Fruit fly (Drosophila melanogaster) S2 (cell line): Measurements from ENCODE around the gene Mob2.

Experiments used
- CG8478 ChIP-seq: fragments of >200 bp; optimal IDR thresholded peaks from 2 replicates; lab custom pipeline; 2018
- CTCF ChIP-seq, 2 experiments: fragments of >200 bp; optimal IDR thresholded peaks; 2 replicates each; lab custom pipeline; 2018

The Mob2 gene

dm6 chr3L:11540330-11540702 is 21.7 kb downstream of the Mob2 start:
- no peak for TF ChIP-seq CTCF (optimal IDR thresholded peaks at IDR 0.05; lab: Kevin White, UChicago)
- TF ChIP-seq CG8478 (lab: Kevin White, UChicago): no peak

- TF ChIP-seq CTCF (optimal IDR thresholded peaks at IDR 0.05; lab: Kevin White, UChicago): no peak
- no peak for TF ChIP-seq CG8478 (lab: Kevin White, UChicago)
These were observed 22.3 kb downstream of the Mob2 start for dm6 chr3L:11539511-11540329.

DNA sequence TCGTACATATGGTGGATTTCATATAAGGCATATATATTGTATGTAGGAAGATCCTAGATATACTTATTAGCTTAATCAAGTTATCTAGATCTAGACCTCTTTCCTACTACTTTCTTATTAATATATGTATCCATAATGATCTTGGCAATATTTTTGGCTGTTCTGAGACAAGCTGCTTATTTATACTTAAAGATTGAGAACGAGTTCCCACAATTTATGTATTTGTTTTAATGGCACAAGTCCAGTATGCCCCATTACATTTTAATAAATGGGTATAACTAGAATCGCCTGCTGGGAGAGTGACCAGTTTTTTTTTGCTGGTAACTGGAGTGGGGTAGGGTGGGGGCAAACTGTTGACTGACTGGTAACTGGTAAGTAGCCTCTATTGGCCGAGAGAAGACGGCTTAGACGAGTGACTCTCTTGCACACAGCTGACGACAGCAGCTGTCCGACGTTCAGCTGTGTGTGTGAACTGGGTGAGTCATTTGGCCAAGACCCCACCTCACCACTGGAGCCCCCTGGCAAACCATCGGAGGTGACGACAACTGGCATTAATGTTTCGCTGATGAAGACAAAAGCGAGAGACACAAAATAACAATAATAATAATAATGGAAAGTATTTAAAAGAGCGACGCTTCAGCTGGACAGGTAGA is 25.1 kb downstream of the Mob2 start:
- TF ChIP-seq CTCF (optimal IDR thresholded peaks at IDR 0.05; lab: Kevin White, UChicago): no peak

DNA sequence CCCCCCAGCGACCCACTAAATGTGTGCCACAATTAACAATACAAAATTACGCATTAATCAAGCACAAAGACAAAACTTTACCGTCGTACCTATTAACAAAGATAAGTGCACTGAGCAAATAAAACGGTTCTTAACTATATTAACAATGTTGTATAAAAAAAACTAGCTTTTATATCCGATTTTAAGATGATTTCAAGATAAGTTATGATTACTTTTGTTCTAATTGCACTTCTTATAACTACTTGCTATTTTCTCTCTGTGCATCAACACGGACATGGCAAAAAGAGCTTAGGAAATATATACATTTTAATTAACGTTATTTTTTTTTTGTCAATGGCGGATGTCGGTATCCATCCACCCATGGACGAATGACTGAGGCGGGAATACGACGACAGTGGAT is 25.9 kb downstream of the Mob2 start:
- TF ChIP-seq CG8478 (lab: Kevin White, UChicago) (no peak), CTCF (optimal IDR thresholded peaks at IDR 0.05; lab: Kevin White, UChicago) (no peak)

DNA sequence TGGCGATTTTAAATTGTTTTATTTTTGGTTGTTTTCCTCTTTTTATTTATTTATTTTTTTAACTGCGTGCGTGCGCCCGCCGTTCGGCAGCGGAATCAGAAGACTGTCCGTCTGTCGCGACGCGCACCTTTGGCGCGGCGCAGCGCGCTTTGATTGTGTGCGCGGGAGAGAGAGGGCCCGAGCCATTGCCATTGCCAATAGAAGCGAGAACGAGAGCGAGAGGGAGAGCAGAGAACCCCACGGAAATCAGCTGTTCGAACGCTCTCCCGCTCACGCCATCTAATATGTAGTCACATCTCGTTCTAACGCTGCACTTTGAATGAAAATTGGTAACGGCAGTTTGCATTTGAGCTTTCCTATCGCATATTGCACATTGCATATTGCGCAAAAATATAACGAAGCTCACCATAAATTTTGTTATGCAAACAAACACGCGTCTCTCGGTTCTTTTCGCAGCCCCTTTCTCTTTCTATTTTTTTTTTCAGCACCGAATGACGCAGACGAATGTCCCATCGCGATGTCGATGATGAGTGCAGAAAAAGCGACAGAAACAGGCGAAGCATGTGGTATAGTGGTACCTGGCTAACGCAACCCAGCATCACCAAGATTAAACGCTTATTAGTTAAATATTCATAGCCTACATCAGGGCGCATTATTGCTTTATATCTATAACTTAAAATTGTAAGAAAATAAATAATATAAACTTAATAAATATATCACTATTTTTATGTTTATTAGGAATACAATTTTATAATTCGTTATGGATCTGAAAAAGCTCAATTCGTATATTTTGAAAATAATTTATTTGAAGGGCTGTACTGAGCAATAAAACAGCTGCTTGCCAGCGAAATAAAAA is 27.4 kb downstream of the Mob2 start:
- TF ChIP-seq CG8478 (lab: Kevin White, UChicago): no peak
- TF ChIP-seq CTCF (optimal IDR thresholded peaks at IDR 0.05; lab: Kevin White, UChicago): no peak

DNA sequence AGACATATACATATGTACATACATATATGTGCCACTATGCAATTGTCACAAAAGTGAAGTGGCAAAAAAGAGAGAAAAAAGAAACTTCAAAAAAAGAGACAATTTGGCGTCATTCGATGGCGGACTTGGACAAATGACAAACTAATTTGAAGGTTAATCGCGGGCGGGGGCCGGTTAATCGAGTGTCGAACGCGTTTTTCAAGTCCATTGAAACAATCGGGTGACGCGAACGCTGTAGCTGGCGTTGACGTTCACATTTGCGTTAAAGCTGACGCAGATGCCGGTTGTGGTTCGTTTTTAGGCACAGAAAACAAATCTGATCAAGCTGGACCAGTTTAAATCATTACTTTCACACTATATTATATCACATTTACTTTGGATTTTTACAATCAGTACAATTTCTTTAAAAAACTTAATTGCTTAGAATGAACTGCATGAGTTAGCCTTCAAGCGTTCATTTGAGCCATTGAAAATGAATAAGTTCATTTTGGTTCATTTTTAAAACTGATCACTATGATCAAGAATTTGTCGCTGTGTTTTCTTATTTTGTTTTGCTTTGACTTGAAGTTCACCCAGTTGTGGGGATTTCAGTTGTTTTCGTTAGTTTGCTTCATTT is 28.2 kb downstream of the Mob2 start:
- no peak for TF ChIP-seq CG8478 (lab: Kevin White, UChicago)
- no peak for TF ChIP-seq CTCF (optimal IDR thresholded peaks at IDR 0.05; lab: Kevin White, UChicago)

dm6 chr3L:11531994-11532732 is 29.9 kb downstream of the Mob2 start:
- TF ChIP-seq CG8478 (lab: Kevin White, UChicago) (no peak), CTCF (optimal IDR thresholded peaks at IDR 0.05; lab: Kevin White, UChicago) (no peak)

DNA sequence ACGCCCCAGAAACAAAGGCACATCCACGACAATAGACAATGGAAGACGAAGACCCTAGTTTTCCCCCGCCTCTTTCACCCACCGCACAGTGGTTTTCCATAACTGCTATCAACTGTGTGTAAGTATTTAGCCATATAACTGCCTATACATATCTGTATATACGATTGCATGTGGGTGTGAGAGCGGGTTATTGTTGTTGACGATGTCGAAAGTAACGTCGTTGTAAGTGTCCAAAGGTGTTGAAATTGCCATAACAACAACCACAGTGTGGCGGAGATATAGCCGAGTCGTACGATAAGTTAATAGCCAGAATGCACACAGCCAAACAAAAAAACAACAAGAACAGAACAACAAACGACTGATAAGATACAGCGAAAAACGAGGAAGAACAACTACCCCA is 30.7 kb downstream of the Mob2 start:
- TF ChIP-seq CG8478 (lab: Kevin White, UChicago) (no peak), CTCF (optimal IDR thresholded peaks at IDR 0.05; lab: Kevin White, UChicago) (no peak)

- TF ChIP-seq CTCF (optimal IDR thresholded peaks at IDR 0.05; lab: Kevin White, UChicago) (no peak), CG8478 (lab: Kevin White, UChicago) (no peak)
These were observed 31.7 kb downstream of the Mob2 start for dm6 chr3L:11530370-11530769.

DNA sequence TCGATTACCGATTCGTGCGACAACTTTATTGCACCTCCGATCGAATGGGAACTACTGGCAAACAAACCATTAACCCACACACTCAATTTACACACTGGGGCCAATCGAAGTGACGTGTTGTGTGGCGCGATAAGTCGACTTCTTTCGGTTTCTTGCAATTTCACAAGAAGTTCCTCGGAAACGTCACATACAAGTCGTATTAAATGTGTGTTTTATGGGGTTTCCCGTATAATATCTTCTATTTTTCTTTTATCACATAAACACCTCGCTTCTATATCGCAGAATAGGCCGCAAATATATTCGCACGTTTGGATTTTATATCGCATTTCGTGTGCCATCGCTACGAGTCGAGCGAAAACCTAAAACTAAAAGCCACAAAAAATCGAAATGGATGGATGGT is 32.3 kb downstream of the Mob2 start:
- TF ChIP-seq CG8478 (lab: Kevin White, UChicago) (no peak), CTCF (optimal IDR thresholded peaks at IDR 0.05; lab: Kevin White, UChicago) (no peak)

- no peak for TF ChIP-seq CTCF (optimal IDR thresholded peaks at IDR 0.05; lab: Kevin White, UChicago)
- TF ChIP-seq CG8478 (lab: Kevin White, UChicago): no peak
These were observed 33.6 kb downstream of the Mob2 start for dm6 chr3L:11528397-11528923.

dm6 chr3L:11526644-11527184 is 35.3 kb downstream of the Mob2 start:
- no peak for TF ChIP-seq CTCF (optimal IDR thresholded peaks at IDR 0.05; lab: Kevin White, UChicago)
- TF ChIP-seq CG8478 (lab: Kevin White, UChicago): no peak

dm6 chr3L:11525765-11526164 is 36.3 kb downstream of the Mob2 start:
- TF ChIP-seq CG8478 (lab: Kevin White, UChicago) (no peak), CTCF (optimal IDR thresholded peaks at IDR 0.05; lab: Kevin White, UChicago) (no peak)
